Worm (Caenorhabditis elegans): ENCODE data around the gene str-14.

DNA sequence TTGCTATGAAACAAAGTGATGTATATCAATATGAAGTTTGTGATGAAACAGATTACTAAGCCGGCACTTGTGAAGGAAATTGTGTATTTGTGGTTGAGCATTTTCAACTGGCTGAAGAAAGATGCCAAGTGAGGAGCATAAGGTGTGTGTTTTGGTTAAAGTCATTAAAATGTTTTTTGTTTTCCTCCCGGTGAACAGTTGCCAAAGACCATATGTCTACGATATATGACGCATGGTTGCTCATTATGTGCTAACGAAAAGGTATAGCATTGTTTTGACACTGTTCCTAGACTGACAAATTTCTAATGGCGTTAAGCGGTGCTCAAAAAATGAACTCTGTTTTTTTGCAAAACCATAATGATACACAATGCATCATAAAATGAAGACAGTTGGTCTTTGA, 38.0 kb downstream of the str-14 start, which contains the start of gene str-55:
- TF ChIP-seq K12H6.12 (tag; optimal IDR thresholded peaks at IDR 0.05), result no peak
- no peak for TF ChIP-seq unc-62 (GFP tag; optimal IDR thresholded peaks at IDR 0.05)
- no peak for TF ChIP-seq ama-1 (optimal IDR thresholded peaks at IDR 0.05)
- no peak for TF ChIP-seq ama-1 (GFP tag; optimal IDR thresholded peaks at IDR 0.05)
- TF ChIP-seq pbrm-1 (GFP tag; IDR thresholded peaks at IDR 0.05), result no peak
- no peak for TF ChIP-seq hlh-12 (tag; optimal IDR thresholded peaks at IDR 0.05)
- TF ChIP-seq sptf-2 (GFP tag; optimal IDR thresholded peaks at IDR 0.05), result no peak
- no peak for TF ChIP-seq C17E4.6 (GFP tag; IDR thresholded peaks at IDR 0.05)
- no peak for TF ChIP-seq ets-4 (GFP tag; optimal IDR thresholded peaks at IDR 0.05)
- TF ChIP-seq ztf-22 (GFP tag; optimal IDR thresholded peaks at IDR 0.05), result no peak
- TF ChIP-seq sea-2 (GFP tag; IDR thresholded peaks at IDR 0.05), result no peak
- TF ChIP-seq attf-3 (GFP tag; conservative IDR thresholded peaks at IDR 0.05), result no peak
- no peak for TF ChIP-seq F52B5.7 (tag; optimal IDR thresholded peaks at IDR 0.05)
